Worm (Caenorhabditis elegans) whole organism, early embryonic: Measurements from ENCODE around the gene nog-1.

Source experiments
- B0310.2 ChIP-seq: sonication (generic microtip); optimal IDR thresholded peaks from 2 replicates; lab custom pipeline; 2016; ENCODE audit warnings: mild to moderate bottlenecking, missing genetic modification characterization, missing compliant biosample characterization
- F13C5.2 ChIP-seq: sonication (generic microtip); optimal IDR thresholded peaks from 2 replicates; lab custom pipeline; 2017; ENCODE audit warnings: mild to moderate bottlenecking, missing genetic modification characterization, inconsistent platforms, missing compliant biosample characterization
- aly-1 ChIP-seq: sonication (generic microtip); optimal IDR thresholded peaks from 2 replicates; lab custom pipeline; 2016; ENCODE audit warnings: missing genetic modification characterization, missing compliant biosample characterization
- ama-1 ChIP-seq: fragments of 150-350 bp; optimal IDR thresholded peaks from 2 replicates; lab custom pipeline; 2014
- ceh-13 ChIP-seq: fragments of 200-800 bp; sonication (Bioruptor generic); optimal IDR thresholded peaks from 2 replicates; lab custom pipeline; 2018; ENCODE audit warnings: mild to moderate bottlenecking, missing genetic modification characterization, missing compliant biosample characterization
- ceh-36 ChIP-seq: sonication (generic microtip); optimal IDR thresholded peaks from 2 replicates; lab custom pipeline; 2016; ENCODE audit warnings: missing genetic modification characterization, inconsistent platforms, missing compliant biosample characterization
- ets-7 ChIP-seq: sonication (generic microtip); optimal IDR thresholded peaks from 2 replicates; lab custom pipeline; 2016; ENCODE audit warnings: missing genotype, missing genetic modification characterization, missing compliant biosample characterization
- flt-1 ChIP-seq: fragments of 200-800 bp; sonication (Bioruptor generic); IDR thresholded peaks from 2 replicates; pipeline ENCODE4 v1.3.6; 2022; ENCODE audit warnings: missing genetic modification characterization, missing compliant biosample characterization
- hmbx-1 ChIP-seq: sonication (generic microtip); optimal IDR thresholded peaks from 2 replicates; lab custom pipeline; 2016; ENCODE audit warnings: mild to moderate bottlenecking, missing genetic modification characterization, missing compliant biosample characterization
- hmg-4 ChIP-seq: fragments of 200-800 bp; sonication (Bioruptor generic); optimal IDR thresholded peaks from 2 replicates; lab custom pipeline; 2018; ENCODE audit warnings: mild to moderate bottlenecking, missing genetic modification characterization, missing compliant biosample characterization
- hnd-1 ChIP-seq: sonication (generic microtip); optimal IDR thresholded peaks from 2 replicates; lab custom pipeline; 2016; ENCODE audit warnings: missing genetic modification characterization, missing compliant biosample characterization
- pes-1 ChIP-seq: fragments of 200-800 bp; sonication (Bioruptor generic); IDR thresholded peaks from 2 replicates; pipeline ENCODE4 v1.3.6; 2022; ENCODE audit warnings: missing genetic modification reagents, missing genetic modification characterization, missing compliant biosample characterization
- scrt-1 ChIP-seq: fragments of 200-800 bp; sonication (Bioruptor generic); IDR thresholded peaks from 2 replicates; pipeline ENCODE4 v1.3.6; 2022; ENCODE audit warnings: missing genetic modification characterization, missing compliant biosample characterization
- sea-1 ChIP-seq: fragments of 200-800 bp; sonication (Bioruptor generic); conservative IDR thresholded peaks from 2 replicates; pipeline ENCODE4 v1.3.6; 2022; ENCODE audit warnings: missing genetic modification characterization, missing compliant biosample characterization
- tbx-11 ChIP-seq: fragments of 200-800 bp; sonication (Bioruptor generic); IDR thresholded peaks from 2 replicates; pipeline ENCODE4 v1.3.6; 2022; ENCODE audit warnings: missing genetic modification characterization, missing compliant biosample characterization
- tbx-37 ChIP-seq: fragments of 200-800 bp; sonication (Bioruptor generic); conservative IDR thresholded peaks from 2 replicates; pipeline ENCODE4 v1.3.6; 2022; ENCODE audit warnings: missing genetic modification reagents, missing genetic modification characterization, missing compliant biosample characterization
- tra-4 ChIP-seq: sonication (generic microtip); optimal IDR thresholded peaks from 2 replicates; lab custom pipeline; 2017; ENCODE audit warnings: missing genetic modification characterization, missing compliant biosample characterization

The nog-1 gene

ce11 chrIV:378367-378766 lies 15.3 kb upstream of the nog-1 start:
- no peak for TF ChIP-seq B0310.2
- TF ChIP-seq ceh-36 (tag; lab: Kevin White, UChicago) = no peak
- TF ChIP-seq tbx-11 = no peak
- TF ChIP-seq flt-1 (GFP tag; lab: Robert Waterston, UW) = no peak
- no peak for TF ChIP-seq hnd-1 (tag; lab: Kevin White, UChicago)
- no peak for TF ChIP-seq aly-1 (tag; lab: Kevin White, UChicago)
- no peak for TF ChIP-seq hmg-4 (GFP tag; lab: Kevin White, UChicago)
- no peak for TF ChIP-seq sea-1 (GFP tag; lab: Robert Waterston, UW)
- TF ChIP-seq tra-4 (tag; lab: Kevin White, UChicago) = no peak

ce11 chrIV:378838-379237 lies 14.8 kb upstream of the nog-1 start:
- TF ChIP-seq scrt-1 (GFP tag; lab: Robert Waterston, UW) (no peak), sea-1 (GFP tag; lab: Robert Waterston, UW) (no peak), ama-1 (lab: Kevin White, UChicago) (no peak), B0310.2 (no peak), tra-4 (tag; lab: Kevin White, UChicago) (no peak), tbx-11 (no peak), hnd-1 (tag; lab: Kevin White, UChicago) (no peak), tbx-37 (GFP tag; lab: Robert Waterston, UW) (no peak), ceh-13 (GFP tag; lab: Kevin White, UChicago) (no peak), pes-1 (no peak), ceh-36 (tag; lab: Kevin White, UChicago) (no peak), ets-7 (tag; lab: Kevin White, UChicago) (no peak), aly-1 (tag; lab: Kevin White, UChicago) (no peak), flt-1 (GFP tag; lab: Robert Waterston, UW) (no peak), F13C5.2 (tag; lab: Kevin White, UChicago) (no peak), hmg-4 (GFP tag; lab: Kevin White, UChicago) (no peak), hmbx-1 (tag; lab: Kevin White, UChicago) (no peak)

ce11 chrIV:379605-380004 lies 14.1 kb upstream of the nog-1 start:
- TF ChIP-seq ama-1 (lab: Kevin White, UChicago) (no peak), pes-1 (no peak), F13C5.2 (tag; lab: Kevin White, UChicago) (no peak), hmbx-1 (tag; lab: Kevin White, UChicago) (no peak), ceh-36 (tag; lab: Kevin White, UChicago) (no peak), tra-4 (tag; lab: Kevin White, UChicago) (no peak), sea-1 (GFP tag; lab: Robert Waterston, UW) (no peak), B0310.2 (no peak), ceh-13 (GFP tag; lab: Kevin White, UChicago) (no peak), tbx-11 (no peak)

ce11 chrIV:383135-383731 lies 10.4 kb upstream of the nog-1 start, which contains the start of gene spl-1:
Gene spl-1, minus strand, starts transcription at chrIV:383185.
- no peak for TF ChIP-seq pes-1
- TF ChIP-seq ama-1 (lab: Kevin White, UChicago) = no peak
- TF ChIP-seq ets-7 (tag; lab: Kevin White, UChicago) = no peak
- TF ChIP-seq ceh-36 (tag; lab: Kevin White, UChicago) = no peak
- TF ChIP-seq B0310.2 = no peak
- no peak for TF ChIP-seq tra-4 (tag; lab: Kevin White, UChicago)
- no peak for TF ChIP-seq hnd-1 (tag; lab: Kevin White, UChicago)
- no peak for TF ChIP-seq tbx-37 (GFP tag; lab: Robert Waterston, UW)
- TF ChIP-seq hmbx-1 (tag; lab: Kevin White, UChicago) = no peak
- TF ChIP-seq scrt-1 (GFP tag; lab: Robert Waterston, UW) = no peak

- TF ChIP-seq F13C5.2 (tag; lab: Kevin White, UChicago) (peak; percentile 51), hnd-1 (tag; lab: Kevin White, UChicago) (peak; percentile 43), pes-1 (peak; percentile 85), tbx-37 (GFP tag; lab: Robert Waterston, UW) (peak; percentile 69), scrt-1 (GFP tag; lab: Robert Waterston, UW) (peak; percentile 50; the same call in 1 of the 2 replicates), aly-1 (tag; lab: Kevin White, UChicago) (peak; percentile 48), ets-7 (tag; lab: Kevin White, UChicago) (peak; percentile 83), hmg-4 (GFP tag; lab: Kevin White, UChicago) (peak; percentile 50), flt-1 (GFP tag; lab: Robert Waterston, UW) (peak; percentile 68; the same call in 1 of the 2 replicates), tbx-11 (peak; percentile 53; the same call in 1 of the 2 replicates), sea-1 (GFP tag; lab: Robert Waterston, UW) (peak; percentile 64)
These were observed 8.3 kb upstream of the nog-1 start, which contains the start of gene rps-24 for ce11 chrIV:385150-385937. Gene rps-24, plus strand, starts transcription at chrIV:385887.

- TF ChIP-seq pes-1 = no peak
- no peak for TF ChIP-seq tbx-37 (GFP tag; lab: Robert Waterston, UW)
- TF ChIP-seq scrt-1 (GFP tag; lab: Robert Waterston, UW) = no peak
- no peak for TF ChIP-seq F13C5.2 (tag; lab: Kevin White, UChicago)
- no peak for TF ChIP-seq B0310.2
- no peak for TF ChIP-seq ceh-13 (GFP tag; lab: Kevin White, UChicago)
- no peak for TF ChIP-seq flt-1 (GFP tag; lab: Robert Waterston, UW)
- TF ChIP-seq hmg-4 (GFP tag; lab: Kevin White, UChicago) = no peak
- no peak for TF ChIP-seq hmbx-1 (tag; lab: Kevin White, UChicago)
- no peak for TF ChIP-seq hnd-1 (tag; lab: Kevin White, UChicago)
- TF ChIP-seq sea-1 (GFP tag; lab: Robert Waterston, UW) = no peak
- TF ChIP-seq aly-1 (tag; lab: Kevin White, UChicago) = no peak
- no peak for TF ChIP-seq tbx-11
- no peak for TF ChIP-seq ceh-36 (tag; lab: Kevin White, UChicago)
- TF ChIP-seq ets-7 (tag; lab: Kevin White, UChicago) = no peak
These were observed 7.1 kb upstream of the nog-1 start, which contains the start of gene T07A9.14 for ce11 chrIV:386576-386975. Gene T07A9.14, plus strand, starts transcription at chrIV:386699.
